Worm (Caenorhabditis elegans) whole organism, early embryonic: Measurements from ENCODE around the gene ceh-20.

Experiments
- aly-1 ChIP-seq: sonication (generic microtip); optimal IDR thresholded peaks from 2 replicates; lab custom pipeline; 2016; ENCODE audit warnings: missing genetic modification characterization, missing compliant biosample characterization
- ama-1 ChIP-seq: fragments of 150-350 bp; optimal IDR thresholded peaks from 2 replicates; lab custom pipeline; 2014
- flt-1 ChIP-seq: fragments of 200-800 bp; sonication (Bioruptor generic); IDR thresholded peaks from 2 replicates; pipeline ENCODE4 v1.3.6; 2022; ENCODE audit warnings: missing genetic modification characterization, missing compliant biosample characterization
- hmg-4 ChIP-seq: fragments of 200-800 bp; sonication (Bioruptor generic); optimal IDR thresholded peaks from 2 replicates; lab custom pipeline; 2018; ENCODE audit warnings: mild to moderate bottlenecking, missing genetic modification characterization, missing compliant biosample characterization
- scrt-1 ChIP-seq: fragments of 200-800 bp; sonication (Bioruptor generic); IDR thresholded peaks from 2 replicates; pipeline ENCODE4 v1.3.6; 2022; ENCODE audit warnings: missing genetic modification characterization, missing compliant biosample characterization

DNA sequence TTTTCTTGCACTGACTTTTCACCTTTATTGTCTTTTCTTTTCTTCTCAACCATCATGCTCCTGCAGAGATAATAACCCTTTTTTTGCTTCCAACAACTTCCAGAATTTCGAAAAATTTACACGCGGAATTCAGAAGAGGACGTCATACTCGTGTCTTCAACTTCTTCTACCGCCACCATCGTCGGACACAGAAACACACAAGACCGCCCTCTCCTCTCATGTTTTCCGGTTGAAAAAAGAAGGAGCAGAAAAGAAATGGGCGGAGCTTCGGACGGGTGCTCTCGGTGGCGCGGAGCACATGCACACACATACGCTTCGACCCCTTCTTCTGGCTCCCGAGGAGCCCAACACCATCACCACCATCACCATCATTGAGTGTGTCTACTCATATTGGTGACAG lies 29.2 kb downstream of the ceh-20 start, which contains the start of gene lgc-38:
- TF ChIP-seq ama-1 (lab: Kevin White, UChicago) (no peak), flt-1 (GFP tag; lab: Robert Waterston, UW) (no peak), hmg-4 (GFP tag; lab: Kevin White, UChicago) (no peak), scrt-1 (GFP tag; lab: Robert Waterston, UW) (no peak), aly-1 (no peak)
